Worm (Caenorhabditis elegans): ENCODE data around the gene C27F2.7.

C27F2.7 gene

DNA sequence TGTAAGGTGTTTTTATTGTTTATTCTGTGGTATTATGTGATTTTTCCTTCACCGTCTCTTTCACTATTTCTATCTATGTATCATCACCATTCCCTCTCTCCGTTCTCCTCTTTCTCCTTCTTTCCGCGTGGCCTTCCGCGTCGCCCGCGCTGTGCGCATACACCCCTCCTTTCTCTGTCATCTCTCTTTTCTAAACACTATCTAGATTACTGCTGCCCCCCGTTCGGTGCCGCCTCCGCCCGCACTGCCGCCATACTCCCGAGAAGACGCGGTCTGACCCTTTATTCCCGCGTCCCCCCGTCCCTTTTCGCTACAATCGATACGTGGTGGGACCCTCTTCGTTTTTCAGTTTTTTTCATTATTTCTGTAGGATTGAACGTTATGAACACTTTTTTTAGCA, 35.7 kb downstream of the C27F2.7 start:
- TF ChIP-seq ztf-4 (tag; optimal IDR thresholded peaks at IDR 0.05) (no peak), nfya-1 (tag; optimal IDR thresholded peaks at IDR 0.05; ENCODE audit: insufficient read depth) (peak; percentile 9), lin-39 (tag; optimal IDR thresholded peaks at IDR 0.05) (peak; percentile 6)

DNA sequence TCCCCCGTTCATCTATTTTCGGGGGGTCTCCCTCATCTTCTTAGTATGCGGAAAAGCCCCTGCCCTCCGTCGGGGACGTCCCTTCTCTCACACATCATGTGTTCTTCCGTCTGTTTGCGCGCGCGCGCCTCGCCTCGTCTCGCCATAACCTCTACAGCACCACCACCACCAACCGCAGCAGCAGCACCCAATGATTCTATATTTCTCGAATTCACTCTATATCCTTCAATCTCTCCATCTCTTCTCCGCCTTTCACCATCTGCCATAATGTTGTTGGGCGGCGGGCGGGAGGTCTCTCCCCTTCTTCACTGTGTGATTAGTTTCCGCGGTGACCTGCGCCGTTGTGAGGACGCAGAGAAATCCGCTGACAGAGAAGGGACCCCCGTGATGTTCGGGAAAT, 36.9 kb downstream of the C27F2.7 start:
- peak; percentile 77 for TF ChIP-seq lin-39 (tag; optimal IDR thresholded peaks at IDR 0.05)
- TF ChIP-seq elt-2 (tag; optimal IDR thresholded peaks at IDR 0.05): no peak
- peak; percentile 58 for TF ChIP-seq nfya-1 (tag; optimal IDR thresholded peaks at IDR 0.05; ENCODE audit: insufficient read depth)
- TF ChIP-seq hmg-11 (tag; optimal IDR thresholded peaks at IDR 0.05): peak; percentile 47

DNA sequence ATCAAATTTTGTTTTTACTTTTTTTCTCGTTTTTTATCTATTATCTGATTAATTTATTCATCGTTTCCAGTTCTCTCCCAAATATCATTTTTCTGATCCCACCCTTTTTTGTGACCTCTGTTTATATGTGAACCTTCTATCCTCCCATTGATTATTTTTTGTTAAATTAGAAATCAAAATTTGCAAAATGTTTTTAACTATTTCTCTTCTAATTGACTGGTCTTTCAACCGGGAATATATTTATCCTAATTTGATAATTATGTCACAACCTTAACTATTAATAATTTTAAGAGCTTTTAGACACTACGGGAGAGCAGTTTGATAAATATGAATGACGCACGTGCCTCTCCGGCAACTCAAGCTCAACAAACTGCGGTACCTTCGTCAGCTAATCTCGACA, 40.1 kb downstream of the C27F2.7 start, which contains the start of gene ntl-9:
Gene ntl-9 (plus strand): TSS at position 301 of the 400 bp plus-strand sequence.
- TF ChIP-seq ceh-28 (tag; optimal IDR thresholded peaks at IDR 0.05): no peak
- TF ChIP-seq skn-1 (tag; optimal IDR thresholded peaks at IDR 0.05): no peak
- TF ChIP-seq nhr-12 (tag; optimal IDR thresholded peaks at IDR 0.05): no peak
- TF ChIP-seq ama-1 (optimal IDR thresholded peaks at IDR 0.05): no peak
- no peak for TF ChIP-seq ZK546.5 (tag; optimal IDR thresholded peaks at IDR 0.05)
- TF ChIP-seq lin-15B (tag; optimal IDR thresholded peaks at IDR 0.05): no peak
- TF ChIP-seq sea-2 (GFP tag; optimal IDR thresholded peaks at IDR 0.05): no peak
- no peak for TF ChIP-seq nhr-28 (tag; optimal IDR thresholded peaks at IDR 0.05)
- no peak for TF ChIP-seq ceh-16 (tag; optimal IDR thresholded peaks at IDR 0.05)

DNA sequence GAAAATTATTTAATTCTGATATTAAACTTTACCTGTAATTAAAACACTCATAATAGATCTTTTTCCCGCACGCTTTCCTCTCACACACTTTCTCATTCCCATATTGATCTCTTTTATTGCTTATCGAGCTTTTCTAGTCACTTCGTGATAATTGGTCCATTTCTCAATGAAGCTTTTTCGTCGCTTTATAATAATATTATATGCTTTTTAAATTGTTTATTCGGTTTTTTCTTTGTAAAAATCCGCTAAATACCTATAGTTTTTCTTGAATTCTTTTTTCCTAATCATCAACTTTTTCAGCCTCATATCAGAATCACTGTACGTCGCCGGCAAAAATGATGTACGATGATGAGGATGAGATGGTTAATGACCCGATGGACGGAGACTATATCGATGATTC, 45.0 kb downstream of the C27F2.7 start, which contains the start of gene rpb-2:
Gene rpb-2 (plus strand): TSS at position 301 of the 400 bp plus-strand sequence.
- TF ChIP-seq elt-3 (tag; optimal IDR thresholded peaks at IDR 0.05) (no peak), zag-1 (tag; optimal IDR thresholded peaks at IDR 0.05) (no peak)

- no peak for TF ChIP-seq ztf-4 (tag; optimal IDR thresholded peaks at IDR 0.05)
- TF ChIP-seq eor-1 (tag; optimal IDR thresholded peaks at IDR 0.05): no peak
- no peak for TF ChIP-seq pqm-1 (tag; optimal IDR thresholded peaks at IDR 0.05)
- no peak for TF ChIP-seq ZK546.5 (tag; optimal IDR thresholded peaks at IDR 0.05)
- no peak for TF ChIP-seq nhr-237 (tag; optimal IDR thresholded peaks at IDR 0.05)
- no peak for TF ChIP-seq tbx-2 (tag; optimal IDR thresholded peaks at IDR 0.05)
- TF ChIP-seq hmg-11 (tag; optimal IDR thresholded peaks at IDR 0.05): no peak
- no peak for TF ChIP-seq nhr-12 (tag; optimal IDR thresholded peaks at IDR 0.05)
- no peak for TF ChIP-seq fkh-2 (tag; optimal IDR thresholded peaks at IDR 0.05)
- no peak for TF ChIP-seq lsy-12 (tag; optimal IDR thresholded peaks at IDR 0.05)
- TF ChIP-seq daf-12 (tag; optimal IDR thresholded peaks at IDR 0.05): no peak
- TF ChIP-seq elt-2 (tag; optimal IDR thresholded peaks at IDR 0.05): no peak
- no peak for TF ChIP-seq elt-1 (tag; optimal IDR thresholded peaks at IDR 0.05)
- no peak for TF ChIP-seq elt-3 (tag; optimal IDR thresholded peaks at IDR 0.05)
- no peak for TF ChIP-seq nhr-11 (tag; optimal IDR thresholded peaks at IDR 0.05)
- no peak for TF ChIP-seq nfya-1 (tag; optimal IDR thresholded peaks at IDR 0.05; ENCODE audit: insufficient read depth)
- TF ChIP-seq lin-39 (tag; optimal IDR thresholded peaks at IDR 0.05): no peak
Measured at ce11 chrIII:4937022-4937421, 47.3 kb downstream of the C27F2.7 start, which contains the start of gene fsn-1. Gene fsn-1 (plus strand): TSS chrIII:4937322.

DNA sequence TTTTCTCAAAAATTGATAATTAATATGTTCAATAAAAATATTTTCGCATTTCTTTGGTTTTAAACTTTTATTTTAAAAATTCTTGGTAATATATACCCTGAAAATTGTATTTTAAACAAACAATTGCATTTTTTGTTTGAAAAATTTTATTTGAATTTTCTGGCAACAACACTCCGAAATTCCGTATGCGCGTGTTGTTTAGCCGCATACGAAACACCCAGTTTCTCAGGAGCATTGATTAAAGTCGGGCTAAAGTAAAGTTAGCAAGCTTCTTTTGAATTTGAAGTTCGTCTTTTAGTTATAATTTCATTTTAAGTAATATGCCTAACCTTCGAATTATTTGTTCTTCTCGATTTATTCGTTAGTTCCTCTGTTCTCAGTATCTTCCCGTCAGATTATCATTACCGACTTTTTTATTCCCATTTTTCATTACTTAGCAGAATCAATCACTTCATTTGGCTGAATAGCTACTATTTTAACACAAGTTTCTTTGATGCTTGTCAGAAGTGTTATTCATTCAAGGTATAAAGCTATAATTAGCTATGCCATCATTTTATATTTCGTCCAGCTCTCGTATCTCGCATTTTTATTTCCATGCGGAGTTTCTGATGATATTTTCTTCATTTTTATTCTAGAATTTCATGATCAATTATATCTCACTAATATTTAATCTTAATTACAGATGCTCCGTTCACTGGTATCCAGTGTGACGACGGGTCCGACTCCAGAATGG, 49.2 kb downstream of the C27F2.7 start, which contains the start of gene mrps-18C:
Gene mrps-18C (plus strand): TSS at position 683 of the 733 bp plus-strand sequence.
- TF ChIP-seq pha-4 (tag; optimal IDR thresholded peaks at IDR 0.05) (peak; percentile 13), hmg-11 (tag; optimal IDR thresholded peaks at IDR 0.05) (peak; percentile 3), lin-15B (tag; optimal IDR thresholded peaks at IDR 0.05) (peak; percentile 55), nhr-12 (tag; optimal IDR thresholded peaks at IDR 0.05) (no peak), nhr-25 (tag; optimal IDR thresholded peaks at IDR 0.05) (no peak), egl-27 (tag; optimal IDR thresholded peaks at IDR 0.05) (no peak), sea-2 (GFP tag; optimal IDR thresholded peaks at IDR 0.05) (no peak)

DNA sequence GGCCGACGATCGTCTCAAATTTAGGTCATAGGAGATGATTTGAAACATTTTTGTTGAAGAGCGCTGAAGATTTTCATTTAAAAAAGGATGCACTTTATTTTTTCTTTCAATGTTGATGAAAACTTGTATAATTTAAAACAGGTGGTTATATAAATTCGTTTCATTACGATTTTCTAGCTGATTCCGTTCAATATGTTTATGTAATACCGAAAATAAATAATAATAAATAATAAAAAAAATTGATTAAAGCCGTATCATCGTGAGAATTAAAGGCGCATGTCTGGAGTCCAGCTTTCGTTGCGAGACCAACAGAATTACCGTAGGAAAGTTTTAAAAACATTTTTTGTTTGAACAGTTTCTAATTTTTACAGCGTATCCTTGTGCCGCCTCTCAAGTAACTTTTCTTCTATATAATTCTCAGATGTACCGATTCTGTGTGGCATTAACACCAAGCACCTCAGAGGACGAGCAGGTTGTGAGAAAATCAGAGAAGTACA, 52.0 kb downstream of the C27F2.7 start, which contains the start of the genes C26E6.12 and eri-9:
Gene C26E6.12 (minus strand): TSS at position 51 of the 497 bp plus-strand sequence.
Gene eri-9 (plus strand): TSS at position 248 of the 497 bp plus-strand sequence.
- no peak for TF ChIP-seq aly-2 (tag; optimal IDR thresholded peaks at IDR 0.05)
- TF ChIP-seq lsy-12 (tag; optimal IDR thresholded peaks at IDR 0.05): no peak
- TF ChIP-seq ceh-9 (tag; optimal IDR thresholded peaks at IDR 0.05): no peak
- no peak for TF ChIP-seq elt-2 (tag; optimal IDR thresholded peaks at IDR 0.05)
- no peak for TF ChIP-seq ztf-11 (tag; optimal IDR thresholded peaks at IDR 0.05)
- TF ChIP-seq sea-2 (GFP tag; optimal IDR thresholded peaks at IDR 0.05): no peak
- no peak for TF ChIP-seq zag-1 (tag; optimal IDR thresholded peaks at IDR 0.05)
- TF ChIP-seq ama-1 (optimal IDR thresholded peaks at IDR 0.05): no peak
- no peak for TF ChIP-seq nhr-28 (tag; optimal IDR thresholded peaks at IDR 0.05)
- no peak for TF ChIP-seq mml-1 (tag; optimal IDR thresholded peaks at IDR 0.05)
- no peak for TF ChIP-seq pqm-1 (tag; optimal IDR thresholded peaks at IDR 0.05)
